Worm (Caenorhabditis elegans) whole organism, L2 larva: Measurements from ENCODE around the gene math-34.

Experiments
- aly-2 ChIP-seq: fragments of 150-350 bp; optimal IDR thresholded peaks from 2 replicates; lab custom pipeline; 2014; ENCODE audit warnings: missing biosample characterization, missing genetic modification characterization
- lin-39 ChIP-seq: fragments of 150-350 bp; optimal IDR thresholded peaks from 2 replicates; lab custom pipeline; 2014; ENCODE audit warnings: missing biosample characterization, missing genetic modification reagents, missing genetic modification characterization
- lsy-2 ChIP-seq, 2 experiments: fragments of 150-350 bp in 1 of 2; sonication (generic microtip) in 1 of 2; optimal IDR thresholded peaks; 2 replicates each; lab custom pipeline; 2014 to 2017; ENCODE audit warnings: missing biosample characterization in 2 of 2, missing genetic modification characterization in 2 of 2
- sem-4 ChIP-seq: fragments of 150-350 bp; optimal IDR thresholded peaks from 2 replicates; lab custom pipeline; 2014; ENCODE audit warnings: missing biosample characterization, missing genetic modification reagents, missing genetic modification characterization
- unc-55 ChIP-seq: fragments of 150-350 bp; sonication (generic microtip); optimal IDR thresholded peaks from 3 replicates; lab custom pipeline; 2014; ENCODE audit warnings: missing biosample characterization, missing genetic modification reagents, missing genetic modification characterization
- unc-62 ChIP-seq: fragments of 150-350 bp; optimal IDR thresholded peaks from 2 replicates; lab custom pipeline; 2014; ENCODE audit warnings: missing biosample characterization, missing genetic modification reagents, missing genetic modification characterization

DNA sequence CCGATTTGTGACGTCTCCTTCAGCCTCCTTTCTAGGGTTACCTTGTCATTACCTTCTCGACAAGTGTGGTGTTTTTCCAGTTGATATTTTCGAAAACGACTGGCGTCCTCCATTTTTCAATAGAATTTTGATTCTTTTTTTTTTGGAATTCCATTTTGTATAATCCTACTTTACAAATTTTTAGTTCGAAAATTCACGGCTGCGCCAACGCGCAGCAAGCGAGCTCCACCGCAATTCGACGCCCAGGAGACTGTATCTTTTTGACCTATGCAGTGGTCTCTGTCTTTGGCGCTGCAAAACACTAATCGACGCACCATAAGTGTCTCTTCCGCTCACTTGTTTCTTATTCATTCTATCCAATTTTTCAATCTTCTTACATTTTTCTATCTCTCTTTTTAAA is 37.5 kb upstream of the math-34 start, which contains the start of gene fbxc-42:
- TF ChIP-seq aly-2 (tag; lab: Kevin White, UChicago), result no peak
- no peak for TF ChIP-seq lin-39 (tag; lab: Kevin White, UChicago)
- TF ChIP-seq unc-55 (GFP tag; lab: Kevin White, UChicago), result no peak
- no peak for TF ChIP-seq unc-62 (GFP tag; lab: Kevin White, UChicago)
- no peak for TF ChIP-seq sem-4 (tag; lab: Kevin White, UChicago)
- TF ChIP-seq lsy-2 (tag; optimal IDR thresholded peaks at IDR 0.05; lab: Kevin White, UChicago), result no peak
